Worm (Caenorhabditis elegans) whole organism, young adult: Measurements from ENCODE around the gene K10H10.10.

Experiments
- B0261.1 ChIP-seq: sonication (generic microtip); optimal IDR thresholded peaks from 2 replicates; lab custom pipeline; 2016; ENCODE audit warnings: mild to moderate bottlenecking, missing genetic modification characterization, moderate library complexity, missing compliant biosample characterization
- C06A6.2 ChIP-seq: fragments of 200-800 bp; sonication (Bioruptor generic); conservative IDR thresholded peaks from 2 replicates; pipeline ENCODE4 v1.3.6; 2022; ENCODE audit warnings: missing genetic modification characterization, missing compliant biosample characterization
- C17E4.6 ChIP-seq: fragments of 200-800 bp; sonication (Bioruptor generic); IDR thresholded peaks from 2 replicates; pipeline ENCODE4 v1.3.6; 2022; ENCODE audit warnings: missing genetic modification reagents, missing genetic modification characterization, missing compliant biosample characterization
- D2030.7 ChIP-seq: fragments of 200-800 bp; sonication (Bioruptor generic); IDR thresholded peaks from 2 replicates; pipeline ENCODE4 v1.3.6; 2022; ENCODE audit warnings: missing genetic modification reagents, missing genetic modification characterization, missing compliant biosample characterization
- F33H1.4 ChIP-seq: fragments of 200-800 bp; sonication (Bioruptor generic); IDR thresholded peaks from 2 replicates; pipeline ENCODE4 v1.3.6; 2022; ENCODE audit warnings: missing genetic modification reagents, missing genetic modification characterization, missing compliant biosample characterization
- F37B4.10 ChIP-seq: fragments of 200-800 bp; sonication (Bioruptor generic); IDR thresholded peaks from 2 replicates; pipeline ENCODE4 v1.3.6; 2022; ENCODE audit warnings: missing genetic modification characterization, missing compliant biosample characterization
- F39B2.1 ChIP-seq: fragments of 200-800 bp; sonication (Bioruptor generic); IDR thresholded peaks from 2 replicates; pipeline ENCODE4 v1.3.6; 2022; ENCODE audit warnings: missing genetic modification reagents, missing genetic modification characterization, missing compliant biosample characterization
- F49E8.2 ChIP-seq: sonication (generic microtip); optimal IDR thresholded peaks from 3 replicates; lab custom pipeline; 2017; ENCODE audit warnings: missing genetic modification characterization, mild to moderate bottlenecking, missing compliant biosample characterization, antibody characterized with exemption, moderate library complexity; ENCODE audit not compliant: insufficient read depth
- Y56A3A.18 ChIP-seq: fragments of 200-800 bp; sonication (Bioruptor generic); IDR thresholded peaks from 2 replicates; pipeline ENCODE4 v1.3.6; 2022; ENCODE audit warnings: missing genetic modification reagents, missing genetic modification characterization, missing compliant biosample characterization
- Y79H2A.3 ChIP-seq: fragments of 200-800 bp; sonication (Bioruptor generic); conservative IDR thresholded peaks from 2 replicates; pipeline ENCODE4 v1.3.6; 2022; ENCODE audit warnings: missing genetic modification reagents, missing genetic modification characterization, missing compliant biosample characterization
- aptf-3 ChIP-seq: fragments of 200-800 bp; sonication (Bioruptor generic); IDR thresholded peaks from 2 replicates; pipeline ENCODE4 v1.3.6; 2022; ENCODE audit warnings: missing genetic modification characterization, missing compliant biosample characterization
- attf-5 ChIP-seq: fragments of 200-800 bp; sonication (Bioruptor generic); optimal IDR thresholded peaks from 2 replicates; lab custom pipeline; 2018; ENCODE audit warnings: mild to moderate bottlenecking, missing genetic modification characterization, missing compliant biosample characterization
- bed-1 ChIP-seq: fragments of 200-800 bp; sonication (Bioruptor generic); IDR thresholded peaks from 2 replicates; pipeline ENCODE4 v1.3.6; 2022; ENCODE audit warnings: missing genetic modification reagents, missing genetic modification characterization, missing compliant biosample characterization
- ceh-100 ChIP-seq: fragments of 200-800 bp; sonication (Bioruptor generic); IDR thresholded peaks from 2 replicates; pipeline ENCODE4 v1.3.6; 2022; ENCODE audit warnings: missing genetic modification reagents, missing genetic modification characterization, missing compliant biosample characterization
- ceh-58 ChIP-seq: fragments of 200-800 bp; sonication (Bioruptor generic); IDR thresholded peaks from 2 replicates; pipeline ENCODE4 v1.3.6; 2022; ENCODE audit warnings: missing genetic modification characterization, missing compliant biosample characterization
- ceh-91 ChIP-seq: fragments of 200-800 bp; sonication (Bioruptor generic); IDR thresholded peaks from 2 replicates; pipeline ENCODE4 v1.3.6; 2022; ENCODE audit warnings: missing genetic modification reagents, missing genetic modification characterization, missing compliant biosample characterization
- dox-1 ChIP-seq: fragments of 200-800 bp; sonication (Bioruptor generic); IDR thresholded peaks from 2 replicates; pipeline ENCODE4 v1.3.6; 2022; ENCODE audit warnings: missing genetic modification reagents, missing genetic modification characterization, missing compliant biosample characterization
- dpl-1 ChIP-seq: fragments of 150-350 bp; optimal IDR thresholded peaks from 2 replicates; lab custom pipeline; 2014; ENCODE audit warnings: missing biosample characterization, missing genetic modification reagents, missing genetic modification characterization
- efl-1 ChIP-seq: fragments of 150-350 bp; optimal IDR thresholded peaks from 2 replicates; lab custom pipeline; 2014; ENCODE audit warnings: missing biosample characterization, missing genetic modification reagents, missing genetic modification characterization
- ekl-4 ChIP-seq: fragments of 200-800 bp; sonication (Bioruptor generic); IDR thresholded peaks from 2 replicates; pipeline ENCODE4 v1.3.6; 2022; ENCODE audit warnings: missing genetic modification reagents, missing genetic modification characterization, missing compliant biosample characterization
- gei-17 ChIP-seq: fragments of 200-800 bp; sonication (Bioruptor generic); optimal IDR thresholded peaks from 2 replicates; lab custom pipeline; 2018; ENCODE audit warnings: mild to moderate bottlenecking, missing genetic modification characterization, missing compliant biosample characterization
- him-1 ChIP-seq: sonication (generic microtip); optimal IDR thresholded peaks from 2 replicates; lab custom pipeline; 2016; ENCODE audit warnings: missing genotype, missing genetic modification reagents, missing genetic modification characterization, missing compliant biosample characterization
- hmg-1.2 ChIP-seq: fragments of 200-800 bp; sonication (Bioruptor generic); IDR thresholded peaks from 2 replicates; pipeline ENCODE4 v1.3.6; 2022; ENCODE audit warnings: missing genetic modification reagents, missing genetic modification characterization, missing compliant biosample characterization
- hsf-1 ChIP-seq: fragments of 200-800 bp; sonication (Bioruptor generic); IDR thresholded peaks from 2 replicates; pipeline ENCODE4 v1.3.6; 2022; ENCODE audit warnings: missing genetic modification reagents, missing genetic modification characterization, missing compliant biosample characterization
- lin-54 ChIP-seq: fragments of 200-800 bp; sonication (Bioruptor generic); optimal IDR thresholded peaks from 2 replicates; lab custom pipeline; 2018; ENCODE audit warnings: mild to moderate bottlenecking, missing genetic modification characterization, missing compliant biosample characterization
- lsl-1 ChIP-seq: fragments of 200-800 bp; sonication (Bioruptor generic); optimal IDR thresholded peaks from 2 replicates; lab custom pipeline; 2018; ENCODE audit warnings: mild to moderate bottlenecking, missing genetic modification characterization, moderate library complexity, missing compliant biosample characterization
- madf-6 ChIP-seq: fragments of 200-800 bp; sonication (Bioruptor generic); IDR thresholded peaks from 2 replicates; pipeline ENCODE4 v1.3.6; 2022; ENCODE audit warnings: missing genetic modification reagents, missing genetic modification characterization, missing compliant biosample characterization
- madf-8 ChIP-seq: fragments of 200-800 bp; sonication (Bioruptor generic); conservative IDR thresholded peaks from 2 replicates; pipeline ENCODE4 v1.3.6; 2022; ENCODE audit warnings: missing genetic modification reagents, missing genetic modification characterization, missing compliant biosample characterization
- mcd-1 ChIP-seq: fragments of 200-800 bp; sonication (Bioruptor generic); IDR thresholded peaks from 2 replicates; pipeline ENCODE4 v1.3.6; 2022; ENCODE audit warnings: missing genetic modification reagents, missing genetic modification characterization, missing compliant biosample characterization
- nhr-80 ChIP-seq: sonication (generic microtip); optimal IDR thresholded peaks from 2 replicates; lab custom pipeline; 2016; ENCODE audit warnings: missing genetic modification characterization, missing compliant biosample characterization
- pbrm-1 ChIP-seq: fragments of 200-800 bp; sonication (Bioruptor generic); IDR thresholded peaks from 2 replicates; pipeline ENCODE4 v1.3.6; 2022; ENCODE audit warnings: missing genetic modification reagents, missing genetic modification characterization, missing compliant biosample characterization
- rcor-1 ChIP-seq: fragments of 200-800 bp; sonication (Bioruptor generic); IDR thresholded peaks from 2 replicates; pipeline ENCODE4 v1.3.6; 2022; ENCODE audit warnings: missing genetic modification reagents, missing genetic modification characterization, missing compliant biosample characterization
- rpc-1 ChIP-seq, 2 experiments: fragments of 150-350 bp in 1 of 2; sonication (generic microtip) in 1 of 2; optimal IDR thresholded peaks; 2 replicates each; lab custom pipeline; 2014 to 2018; ENCODE audit warnings: missing biosample characterization in 1 of 2, missing genetic modification characterization in 1 of 2, missing genetic modification reagents in 1 of 2, missing genotype in 1 of 2
- sea-2 ChIP-seq: fragments of 200-800 bp; sonication (Bioruptor generic); IDR thresholded peaks from 2 replicates; pipeline ENCODE4 v1.3.6; 2022; ENCODE audit warnings: missing genetic modification characterization, missing compliant biosample characterization
- snpc-1.3 ChIP-seq: sonication (generic microtip); optimal IDR thresholded peaks from 2 replicates; lab custom pipeline; 2017; ENCODE audit warnings: missing genetic modification characterization, mild to moderate bottlenecking, missing compliant biosample characterization, antibody characterized with exemption, moderate library complexity, missing genotype, missing genetic modification reagents; ENCODE audit not compliant: insufficient read depth
- snpc-4 ChIP-seq, 5 experiments: fragments of 150-350 bp in 1 of 5; sonication (generic microtip) in 4 of 5; optimal IDR thresholded peaks; 2 replicates each; lab custom pipeline; 2014 to 2018; ENCODE audit warnings: missing genetic modification characterization in 5 of 5, missing biosample characterization in 3 of 5, antibody characterized with exemption in 2 of 5, mild to moderate bottlenecking in 2 of 5, missing compliant biosample characterization in 2 of 5, missing genotype in 2 of 5, moderate library complexity in 2 of 5, missing genetic modification reagents in 1 of 5
- tbp1 ChIP-seq: fragments of 200-800 bp; sonication (Bioruptor generic); optimal IDR thresholded peaks from 2 replicates; lab custom pipeline; 2018; ENCODE audit warnings: mild to moderate bottlenecking, missing genetic modification characterization, missing compliant biosample characterization
- tlf-1 ChIP-seq: fragments of 200-800 bp; sonication (Bioruptor generic); optimal IDR thresholded peaks from 2 replicates; lab custom pipeline; 2018; ENCODE audit warnings: mild to moderate bottlenecking, missing genetic modification characterization, missing compliant biosample characterization
- unc-130 ChIP-seq: sonication (generic microtip); optimal IDR thresholded peaks from 2 replicates; lab custom pipeline; 2016; ENCODE audit warnings: missing genetic modification reagents, missing genetic modification characterization, missing compliant biosample characterization
- ztf-18 ChIP-seq: sonication (generic microtip); optimal IDR thresholded peaks from 2 replicates; lab custom pipeline; 2016; ENCODE audit warnings: missing genotype, mild to moderate bottlenecking, missing genetic modification characterization, missing compliant biosample characterization

The K10H10.10 gene

DNA sequence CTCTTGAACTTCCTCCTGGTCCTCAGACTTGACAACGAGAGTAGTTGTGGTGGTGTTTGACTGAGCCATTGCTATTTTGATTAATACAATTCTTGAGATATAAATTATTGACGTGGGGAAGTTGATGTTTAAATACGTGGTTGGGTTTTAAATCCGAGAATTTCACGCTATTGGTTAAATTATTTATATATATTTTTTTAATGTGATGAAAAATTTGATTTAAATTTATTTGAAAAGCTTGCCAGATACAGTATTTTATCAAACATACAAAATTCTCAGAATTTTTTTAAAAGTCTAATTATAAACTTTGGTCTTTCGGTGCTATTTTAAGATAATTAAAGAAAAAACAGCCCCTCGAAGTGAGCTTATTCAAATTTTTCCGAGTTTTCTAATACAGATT is at the start of gene K10H10.10, which contains the start of gene K10H10.7:
Gene K10H10.10, plus strand, starts transcription at position 204 of the 400 bp plus-strand sequence.
Gene K10H10.7, minus strand, starts transcription at position 101 of the 400 bp plus-strand sequence.
- TF ChIP-seq nhr-80 (tag; lab: Kevin White, UChicago), result no peak
- TF ChIP-seq madf-6 (GFP tag; lab: Robert Waterston, UW), result no peak

DNA sequence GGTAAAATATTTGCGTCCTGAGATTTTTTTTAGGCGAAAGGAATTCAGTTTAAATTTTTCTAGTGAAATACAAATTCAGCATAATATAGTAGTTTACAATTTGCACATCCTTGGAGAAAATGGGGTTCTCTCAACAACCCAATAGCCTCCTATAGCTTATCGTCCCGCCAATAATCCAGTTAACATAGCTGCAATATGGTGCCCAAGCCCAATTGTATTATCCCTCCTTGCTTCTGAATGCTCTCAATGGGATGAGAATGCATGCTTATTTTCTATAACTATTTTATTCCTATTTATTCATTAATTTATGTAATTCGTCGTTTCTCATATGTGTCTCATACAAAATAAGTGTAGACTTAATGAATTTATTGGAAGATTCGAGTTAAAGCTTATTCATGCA is 37.5 kb upstream of the K10H10.10 start:
- TF ChIP-seq him-1 (tag; lab: Kevin White, UChicago), result peak; percentile 64
- no peak for TF ChIP-seq aptf-3 (GFP tag; lab: Robert Waterston, UW)

DNA sequence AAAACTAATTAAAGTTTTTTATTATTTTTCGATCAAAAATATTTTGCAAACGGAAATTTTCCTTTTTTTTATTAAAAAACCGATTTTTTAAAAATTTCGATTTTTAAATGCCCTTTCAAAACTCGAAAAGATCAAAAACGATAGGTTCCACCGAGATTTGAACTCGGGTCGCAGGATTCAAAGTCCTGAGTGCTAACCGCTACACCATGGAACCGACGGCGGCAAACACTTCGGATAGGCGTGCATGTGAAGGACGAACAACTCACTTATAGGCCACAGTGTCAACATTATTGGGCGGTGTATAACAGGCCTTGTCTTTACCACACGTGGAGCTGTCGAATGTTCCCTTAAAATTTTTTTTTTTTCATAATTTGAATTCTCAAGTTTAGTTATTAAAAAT is 32.9 kb upstream of the K10H10.10 start:
- TF ChIP-seq mcd-1 (GFP tag; lab: Robert Waterston, UW) (peak; percentile 44), rpc-1 (optimal IDR thresholded peaks at IDR 0.05; lab: Kevin White, UChicago) (peak; percentile 50), rpc-1 (tag; optimal IDR thresholded peaks at IDR 0.05; lab: Kevin White, UChicago) (peak; percentile 70), lin-54 (GFP tag; lab: Kevin White, UChicago) (peak; percentile 18), C06A6.2 (GFP tag; lab: Robert Waterston, UW) (no peak), snpc-4 (GFP tag; optimal IDR thresholded peaks at IDR 0.05; lab: Kevin White, UChicago) (no peak), snpc-4 (tag; optimal IDR thresholded peaks at IDR 0.05; lab: Kevin White, UChicago) (peak in 1 of 4 experiments; percentile 27), tbp1 (GFP tag; lab: Kevin White, UChicago) (peak; percentile 86), madf-8 (GFP tag; lab: Robert Waterston, UW) (no peak), dpl-1 (no peak), B0261.1 (tag; lab: Kevin White, UChicago) (peak; percentile 69), sea-2 (no peak), hmg-1.2 (GFP tag; lab: Robert Waterston, UW) (peak; percentile 39), ceh-58 (no peak)

DNA sequence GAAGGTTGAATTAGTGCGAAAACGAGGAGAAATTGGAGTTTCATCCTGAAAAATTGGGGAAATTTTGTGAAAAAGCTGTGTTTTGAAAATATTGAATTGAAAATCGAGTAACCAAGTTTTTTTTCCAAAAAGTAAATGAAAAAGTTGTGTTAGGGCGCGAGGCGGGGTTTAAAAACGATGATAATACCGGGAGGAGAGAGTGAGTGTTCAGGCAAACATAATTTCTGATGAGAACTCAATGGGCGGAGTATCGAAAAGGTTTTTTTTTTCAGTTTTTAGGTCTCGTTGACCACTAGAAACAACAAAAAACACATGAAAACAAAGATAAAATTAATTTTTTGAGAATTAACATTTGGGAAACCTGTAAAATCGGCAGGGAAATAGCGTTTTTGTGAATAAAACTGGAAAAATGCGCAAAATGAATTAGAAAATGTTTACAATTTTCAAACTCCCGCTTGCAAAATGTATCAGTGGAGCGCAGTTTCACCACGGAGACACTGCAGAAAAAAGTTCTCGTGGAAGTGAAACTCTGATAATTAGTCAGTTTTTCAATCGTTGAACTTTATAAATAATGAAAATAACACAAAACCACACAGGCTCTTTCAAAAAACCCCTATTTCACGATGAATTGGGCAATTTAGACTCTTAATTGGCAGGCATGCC is 27.9 kb upstream of the K10H10.10 start, which contains the start of gene C13B4.1:
Gene C13B4.1, minus strand, starts transcription at position 51 of the 663 bp plus-strand sequence.
- no peak for TF ChIP-seq hsf-1 (GFP tag; lab: Robert Waterston, UW)
- TF ChIP-seq nhr-80 (tag; lab: Kevin White, UChicago), result no peak
- peak; percentile 67 for TF ChIP-seq rcor-1
- TF ChIP-seq ceh-100 (GFP tag; lab: Robert Waterston, UW), result peak; percentile 98
- no peak for TF ChIP-seq ztf-18 (tag; lab: Kevin White, UChicago)
- TF ChIP-seq Y79H2A.3, result no peak
- peak; percentile 97 for TF ChIP-seq lin-54 (GFP tag; lab: Kevin White, UChicago)
- no peak for TF ChIP-seq snpc-1.3
- 0 out of 2 replicates have a peak, but pooled peaks have one; percentile 34 for TF ChIP-seq pbrm-1 (GFP tag; lab: Robert Waterston, UW)
- TF ChIP-seq D2030.7 (GFP tag; lab: Robert Waterston, UW), result peak; percentile 90
- peak; percentile 80 for TF ChIP-seq madf-6 (GFP tag; lab: Robert Waterston, UW)
- no peak for TF ChIP-seq gei-17 (GFP tag; lab: Kevin White, UChicago)
- TF ChIP-seq ekl-4 (GFP tag; lab: Robert Waterston, UW), result no peak; the same call in 1 of the 2 replicates
- TF ChIP-seq Y56A3A.18 (GFP tag; lab: Robert Waterston, UW), result no peak
- TF ChIP-seq dpl-1, result peak; percentile 68
- peak; percentile 94 for TF ChIP-seq mcd-1 (GFP tag; lab: Robert Waterston, UW)
- no peak for TF ChIP-seq bed-1 (GFP tag; lab: Robert Waterston, UW)
- peak; percentile 49 for TF ChIP-seq unc-130 (GFP tag; lab: Kevin White, UChicago)
- TF ChIP-seq dox-1 (GFP tag; lab: Robert Waterston, UW), result peak; percentile 67
- TF ChIP-seq attf-5 (GFP tag; lab: Kevin White, UChicago), result no peak
- no peak for TF ChIP-seq snpc-4 (GFP tag; optimal IDR thresholded peaks at IDR 0.05; lab: Kevin White, UChicago)
- TF ChIP-seq snpc-4 (tag; optimal IDR thresholded peaks at IDR 0.05; lab: Kevin White, UChicago), result peak in 1 of 4 experiments; percentile 16
- no peak for TF ChIP-seq C17E4.6 (GFP tag; lab: Robert Waterston, UW)
- TF ChIP-seq tlf-1 (GFP tag; lab: Kevin White, UChicago), result no peak
- peak; percentile 92 for TF ChIP-seq efl-1 (GFP tag; lab: Kevin White, UChicago)
- TF ChIP-seq aptf-3 (GFP tag; lab: Robert Waterston, UW), result no peak
- TF ChIP-seq ceh-91 (GFP tag; lab: Robert Waterston, UW), result peak; percentile 61
- TF ChIP-seq lsl-1 (GFP tag; lab: Kevin White, UChicago), result peak; percentile 75
- TF ChIP-seq F39B2.1, result no peak
- TF ChIP-seq F37B4.10 (GFP tag; lab: Robert Waterston, UW), result no peak
- TF ChIP-seq F33H1.4 (GFP tag; lab: Robert Waterston, UW), result peak; percentile 75
- TF ChIP-seq F49E8.2 (tag; lab: Kevin White, UChicago), result peak; percentile 37
